Worm (Caenorhabditis elegans): ENCODE results near the gene H05C05.1.

The H05C05.1 gene

DNA sequence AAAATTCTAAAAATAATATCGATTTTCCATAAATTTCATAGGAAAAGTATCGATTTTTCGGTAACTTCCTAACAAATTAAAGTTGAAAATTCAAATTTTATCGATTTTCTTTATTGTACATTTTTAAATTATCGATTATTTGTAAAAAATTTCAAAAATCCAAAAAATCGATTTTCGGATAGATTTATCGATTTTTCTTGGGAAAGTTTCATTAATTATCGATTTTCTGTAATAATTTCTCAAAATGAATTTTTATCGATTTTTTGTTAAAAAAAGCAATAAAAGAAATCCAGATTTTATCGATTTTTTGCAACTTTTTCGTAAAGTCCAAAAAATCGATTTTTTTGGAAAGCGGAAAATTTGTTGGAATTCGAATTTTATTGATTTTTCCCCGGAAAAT is 47.0 kb downstream of the H05C05.1 start:
- TF ChIP-seq ceh-28 (tag; optimal IDR thresholded peaks at IDR 0.05) = peak; percentile 96
- no peak for TF ChIP-seq ceh-62 (tag; optimal IDR thresholded peaks at IDR 0.05)

DNA sequence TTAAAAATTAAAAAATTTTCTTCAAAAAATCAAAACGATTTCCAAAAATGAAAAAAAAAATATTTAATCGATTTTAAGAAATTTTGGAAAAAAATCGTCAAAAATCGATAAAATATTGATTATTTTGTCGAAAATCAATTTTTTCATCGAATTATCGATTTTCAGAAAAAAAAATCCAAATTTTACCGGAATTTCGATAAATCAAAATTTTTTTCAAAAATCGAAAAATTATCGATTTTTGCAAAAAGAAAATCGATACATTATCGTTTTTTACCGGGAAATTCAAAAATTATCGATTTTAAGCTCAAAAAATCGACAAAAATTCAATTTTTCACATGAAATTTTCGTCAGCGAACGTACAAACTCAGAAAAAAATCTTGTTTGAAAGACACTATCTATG is 48.4 kb downstream of the H05C05.1 start:
- TF ChIP-seq dmd-8 (GFP tag; IDR thresholded peaks at IDR 0.05) (no peak), F10B5.3 (tag; optimal IDR thresholded peaks at IDR 0.05) (no peak), zip-11 (GFP tag; IDR thresholded peaks at IDR 0.05) (no peak), ztf-11 (tag; optimal IDR thresholded peaks at IDR 0.05) (no peak), fkh-10 (GFP tag; optimal IDR thresholded peaks at IDR 0.05) (no peak), dpl-1 (GFP tag; optimal IDR thresholded peaks at IDR 0.05) (no peak), cey-2 (tag; optimal IDR thresholded peaks at IDR 0.05; ENCODE audit: borderline replicate concordance, insufficient read depth) (no peak), lin-39 (tag; optimal IDR thresholded peaks at IDR 0.05) (no peak), spr-3 (GFP tag; optimal IDR thresholded peaks at IDR 0.05) (no peak), saeg-2 (GFP tag; IDR thresholded peaks at IDR 0.05) (no peak), unc-62 (GFP tag; optimal IDR thresholded peaks at IDR 0.05 in 1 of 2) (peak in 1 of 2 experiments; percentile 9), unc-62 (tag; optimal IDR thresholded peaks at IDR 0.05) (no peak), ceh-28 (tag; optimal IDR thresholded peaks at IDR 0.05) (peak; percentile 88), skn-1 (tag; optimal IDR thresholded peaks at IDR 0.05) (no peak)

All from whole organism, L4 larva.